Worm (Caenorhabditis elegans) whole organism, midembryonic: ENCODE measurements around the gene frm-8.

ENCODE experiments used
- T22C8.4 ChIP-seq: fragments of 200-800 bp; sonication (Bioruptor generic); IDR thresholded peaks from 2 replicates; pipeline ENCODE4 v1.3.6; 2022; ENCODE audit warnings: missing genetic modification characterization, missing compliant biosample characterization
- cog-1 ChIP-seq: sonication (generic microtip); optimal IDR thresholded peaks from 2 replicates; lab custom pipeline; 2016; ENCODE audit warnings: missing genetic modification characterization, missing compliant biosample characterization
- flt-1 ChIP-seq: fragments of 200-800 bp; sonication (Bioruptor generic); IDR thresholded peaks from 2 replicates; pipeline ENCODE4 v1.3.6; 2022; ENCODE audit warnings: missing genetic modification characterization, missing compliant biosample characterization
- klf-2 ChIP-seq: fragments of 200-800 bp; sonication (Bioruptor generic); conservative IDR thresholded peaks from 2 replicates; pipeline ENCODE4 v1.3.6; 2022; ENCODE audit warnings: missing genetic modification reagents, missing genetic modification characterization, missing compliant biosample characterization
- med-1 ChIP-seq: sonication (generic microtip); optimal IDR thresholded peaks from 2 replicates; lab custom pipeline; 2017; ENCODE audit warnings: missing genetic modification characterization, mild to moderate bottlenecking, missing compliant biosample characterization, antibody characterized with exemption, missing genetic modification reagents; ENCODE audit not compliant: insufficient read depth
- ref-1 ChIP-seq: fragments of 200-800 bp; sonication (Bioruptor generic); conservative IDR thresholded peaks from 2 replicates; pipeline ENCODE4 v1.3.6; 2022; ENCODE audit warnings: missing genetic modification reagents, missing genetic modification characterization, missing compliant biosample characterization
- tab-1 ChIP-seq: fragments of 200-800 bp; sonication (Bioruptor generic); IDR thresholded peaks from 2 replicates; pipeline ENCODE4 v1.3.6; 2022; ENCODE audit warnings: missing genetic modification characterization, missing compliant biosample characterization
- ztf-23 ChIP-seq: fragments of 200-800 bp; sonication (Bioruptor generic); IDR thresholded peaks from 2 replicates; pipeline ENCODE4 v1.3.6; 2022; ENCODE audit warnings: missing genetic modification reagents, missing genetic modification characterization, missing compliant biosample characterization
- ztf-29 ChIP-seq: fragments of 200-800 bp; sonication (Bioruptor generic); IDR thresholded peaks from 2 replicates; pipeline ENCODE4 v1.3.6; 2022; ENCODE audit warnings: missing genetic modification reagents, missing genetic modification characterization, missing compliant biosample characterization

frm-8 gene

DNA sequence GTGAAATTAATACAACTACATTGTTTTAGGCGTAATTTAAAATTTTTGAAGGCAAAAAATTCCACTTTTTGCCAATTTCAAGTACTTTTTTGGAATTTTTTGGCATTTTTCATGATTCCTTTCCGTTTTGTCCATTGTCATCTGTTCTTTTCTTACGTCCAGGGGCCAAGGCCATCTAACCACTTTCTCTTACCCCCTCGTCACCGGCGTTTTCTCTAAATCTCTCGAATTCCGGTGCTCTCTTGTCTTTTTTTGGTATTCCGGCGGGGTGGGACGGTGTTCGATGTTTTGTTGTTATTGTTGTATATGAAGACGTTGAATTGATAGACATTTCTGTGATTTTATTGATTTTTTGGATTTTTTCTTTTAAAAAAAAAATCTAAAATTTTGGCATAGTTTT is 57.4 kb downstream of the frm-8 start:
- TF ChIP-seq klf-2 (GFP tag; lab: Robert Waterston, UW) (no peak), ztf-29 (no peak), flt-1 (GFP tag; lab: Robert Waterston, UW) (no peak), ref-1 (GFP tag; lab: Robert Waterston, UW) (no peak)

DNA sequence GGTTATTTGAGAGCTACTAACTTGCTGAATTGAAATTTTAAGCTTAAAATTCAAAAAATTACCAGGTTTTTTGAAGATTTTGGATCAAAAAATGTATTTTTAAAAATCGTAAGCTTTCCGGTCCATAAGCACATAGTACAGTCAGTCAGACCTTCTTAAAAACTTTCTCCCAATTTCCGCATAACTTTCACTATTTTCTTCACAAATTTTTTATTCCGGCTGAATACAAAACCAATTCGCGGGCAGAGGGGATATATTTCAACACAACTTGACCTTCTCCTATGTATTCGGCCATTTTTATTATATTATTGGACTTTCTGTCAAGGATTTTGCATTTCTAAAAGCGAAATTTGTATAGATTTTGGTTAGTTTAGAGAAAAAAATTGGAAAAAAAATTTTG is 58.5 kb downstream of the frm-8 start:
- TF ChIP-seq ref-1 (GFP tag; lab: Robert Waterston, UW) (no peak), T22C8.4 (no peak), klf-2 (GFP tag; lab: Robert Waterston, UW) (no peak), cog-1 (tag; lab: Kevin White, UChicago) (no peak), ztf-23 (GFP tag; lab: Robert Waterston, UW) (no peak), med-1 (GFP tag; lab: Kevin White, UChicago) (no peak)

DNA sequence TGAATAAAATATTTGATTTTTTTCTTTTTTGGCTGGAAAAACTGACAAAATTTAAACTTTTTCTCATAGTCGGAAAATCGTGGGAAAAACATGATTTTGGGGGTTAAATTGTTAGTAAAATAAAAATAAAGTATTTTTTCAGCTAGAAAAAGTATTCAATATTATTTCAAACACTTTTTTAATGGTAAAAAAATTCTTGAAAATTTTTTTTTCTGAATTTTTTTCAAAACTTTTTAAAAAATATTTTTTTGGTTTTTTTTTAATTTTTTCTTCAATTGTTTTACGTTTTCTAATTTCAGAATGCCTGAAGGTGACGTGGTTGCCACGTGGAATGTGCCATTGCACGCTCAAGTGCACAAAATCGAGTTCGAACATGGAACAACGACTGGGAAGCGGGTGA is 64.0 kb downstream of the frm-8 start, which contains the start of gene C44B11.1:
Gene C44B11.1 (plus strand): TSS at position 301 of the 400 bp plus-strand sequence.
- TF ChIP-seq med-1 (GFP tag; lab: Kevin White, UChicago): no peak
- TF ChIP-seq T22C8.4: no peak
- TF ChIP-seq klf-2 (GFP tag; lab: Robert Waterston, UW): no peak
- no peak for TF ChIP-seq cog-1 (tag; lab: Kevin White, UChicago)
- TF ChIP-seq ztf-29: no peak
- no peak for TF ChIP-seq tab-1 (GFP tag; lab: Robert Waterston, UW)
- TF ChIP-seq flt-1 (GFP tag; lab: Robert Waterston, UW): no peak
- TF ChIP-seq ref-1 (GFP tag; lab: Robert Waterston, UW): no peak
- TF ChIP-seq ztf-23 (GFP tag; lab: Robert Waterston, UW): no peak

DNA sequence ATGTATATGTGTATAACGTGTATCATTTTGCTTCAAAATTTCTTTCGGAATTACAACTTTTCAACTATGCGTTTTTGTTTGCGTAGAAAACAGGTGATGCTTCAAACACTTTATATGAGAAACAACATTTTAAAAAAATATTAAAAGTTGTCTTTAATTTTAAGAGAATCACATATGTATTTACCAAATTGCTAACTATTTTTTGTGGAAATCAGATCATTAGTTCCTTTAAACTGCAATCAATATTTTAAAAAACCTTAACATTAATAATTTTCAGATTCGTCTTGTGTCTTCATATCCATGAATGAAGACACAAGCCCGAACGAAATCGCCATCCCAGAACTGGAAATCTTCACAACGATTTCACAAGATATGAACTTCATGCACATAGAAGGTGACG is 66.1 kb downstream of the frm-8 start, which contains the start of gene C44B11.6:
Gene C44B11.6 (plus strand): TSS at position 301 of the 400 bp plus-strand sequence.
- TF ChIP-seq flt-1 (GFP tag; lab: Robert Waterston, UW): no peak
- no peak for TF ChIP-seq ztf-29
- TF ChIP-seq klf-2 (GFP tag; lab: Robert Waterston, UW): no peak
- no peak for TF ChIP-seq tab-1 (GFP tag; lab: Robert Waterston, UW)
- no peak for TF ChIP-seq ref-1 (GFP tag; lab: Robert Waterston, UW)
- no peak for TF ChIP-seq T22C8.4
- no peak for TF ChIP-seq med-1 (GFP tag; lab: Kevin White, UChicago)
- no peak for TF ChIP-seq ztf-23 (GFP tag; lab: Robert Waterston, UW)
- TF ChIP-seq cog-1 (tag; lab: Kevin White, UChicago): no peak
